Fruit fly (Drosophila melanogaster) whole organism, embryonic: ENCODE measurements around the gene HipHop.

Source experiments
- Antp ChIP-seq: fragments of 200-800 bp; sonication (Bioruptor generic); optimal IDR thresholded peaks from 3 replicates; lab custom pipeline; 2016; ENCODE audit warnings: missing biosample characterization, missing genetic modification characterization
- Bteb2 ChIP-seq: fragments of 200-800 bp; sonication (Bioruptor generic); optimal IDR thresholded peaks from 2 replicates; lab custom pipeline; 2016; ENCODE audit warnings: missing biosample characterization, missing genetic modification characterization
- CG10979 ChIP-seq: fragments of 200-800 bp; sonication (Bioruptor generic); optimal IDR thresholded peaks from 2 replicates; lab custom pipeline; 2018; ENCODE audit warnings: missing biosample characterization, mild to moderate bottlenecking, missing genetic modification characterization, moderate library complexity
- CG12659 ChIP-seq: fragments of 200-800 bp; sonication (Bioruptor generic); optimal IDR thresholded peaks from 3 replicates; lab custom pipeline; 2017; ENCODE audit warnings: mild to moderate bottlenecking, missing biosample characterization, missing genetic modification reagents, missing genetic modification characterization
- CG12942 ChIP-seq: fragments of 200-800 bp; sonication (Bioruptor generic); optimal IDR thresholded peaks from 3 replicates; lab custom pipeline; 2016; ENCODE audit warnings: missing biosample characterization, missing genetic modification characterization
- CG15696 ChIP-seq: fragments of 200-800 bp; sonication (Bioruptor generic); optimal IDR thresholded peaks from 2 replicates; lab custom pipeline; 2019; ENCODE audit warnings: missing biosample characterization, mild to moderate bottlenecking, missing genetic modification characterization, moderate library complexity
- CG16813 ChIP-seq: fragments of 200-800 bp; sonication (Bioruptor generic); IDR thresholded peaks from 3 replicates; pipeline ENCODE4 v1.3.6; 2022; ENCODE audit warnings: missing biosample characterization, missing genetic modification characterization; ENCODE audit not compliant: partially characterized antibody
- CG17568 ChIP-seq: fragments of 200-800 bp; sonication (Bioruptor generic); optimal IDR thresholded peaks from 2 replicates; lab custom pipeline; 2018; ENCODE audit warnings: missing biosample characterization, mild to moderate bottlenecking, missing genetic modification characterization, moderate library complexity
- CG18262 ChIP-seq: fragments of 200-800 bp; optimal IDR thresholded peaks from 3 replicates; lab custom pipeline; 2019; ENCODE audit warnings: missing biosample characterization, mild to moderate bottlenecking, missing genetic modification characterization, moderate library complexity
- CG2712 ChIP-seq: fragments of 200-800 bp; optimal IDR thresholded peaks from 3 replicates; lab custom pipeline; 2019; ENCODE audit warnings: missing biosample characterization, mild to moderate bottlenecking, missing genetic modification characterization, moderate library complexity
- CG5245 ChIP-seq: fragments of 200-800 bp; sonication (Bioruptor generic); optimal IDR thresholded peaks from 3 replicates; lab custom pipeline; 2016; ENCODE audit warnings: missing biosample characterization, missing genetic modification characterization
- CG6813 ChIP-seq: fragments of 200-800 bp; sonication (Bioruptor generic); optimal IDR thresholded peaks from 2 replicates; lab custom pipeline; 2017; ENCODE audit warnings: missing biosample characterization, missing genetic modification characterization, mild to moderate bottlenecking, moderate library complexity, missing genetic modification reagents
- CG7372 ChIP-seq: fragments of 200-800 bp; sonication (Bioruptor generic); IDR thresholded peaks from 2 replicates; pipeline ENCODE4 v1.3.6; 2022; ENCODE audit warnings: missing biosample characterization, missing genetic modification characterization
- CG8281 ChIP-seq: fragments of 200-800 bp; sonication (Bioruptor generic); optimal IDR thresholded peaks from 2 replicates; lab custom pipeline; 2018; ENCODE audit warnings: missing biosample characterization, mild to moderate bottlenecking, missing genetic modification characterization, moderate library complexity
- CG9727 ChIP-seq: fragments of 200-800 bp; sonication (Bioruptor generic); optimal IDR thresholded peaks from 3 replicates; lab custom pipeline; 2017; ENCODE audit warnings: missing biosample characterization, mild to moderate bottlenecking, missing genetic modification characterization
- Dip2 ChIP-seq: fragments of 200-800 bp; sonication (Bioruptor generic); IDR thresholded peaks from 2 replicates; pipeline ENCODE4 v1.3.6; 2022; ENCODE audit warnings: missing biosample characterization, missing genetic modification characterization
- Doc2 ChIP-seq: fragments of 200-800 bp; sonication (Bioruptor generic); IDR thresholded peaks from 2 replicates; pipeline ENCODE4 v1.3.6; 2022; ENCODE audit warnings: missing biosample characterization, missing genetic modification characterization
- Fer1 ChIP-seq: fragments of 200-800 bp; sonication (Bioruptor generic); optimal IDR thresholded peaks from 2 replicates; lab custom pipeline; 2017; ENCODE audit warnings: missing biosample characterization, mild to moderate bottlenecking, missing genetic modification characterization
- Gsc ChIP-seq: fragments of 200-800 bp; sonication (Bioruptor generic); IDR thresholded peaks from 2 replicates; pipeline ENCODE4 v1.3.6; 2022; ENCODE audit warnings: missing biosample characterization, missing genetic modification characterization
- H15 ChIP-seq: fragments of 200-800 bp; sonication (Bioruptor generic); IDR thresholded peaks from 3 replicates; pipeline ENCODE4 v1.3.6; 2022; ENCODE audit warnings: missing biosample characterization, missing genetic modification characterization
- MESR4 ChIP-seq: fragments of 200-800 bp; sonication (Bioruptor generic); optimal IDR thresholded peaks from 2 replicates; lab custom pipeline; 2018; ENCODE audit warnings: missing biosample characterization, mild to moderate bottlenecking, missing genetic modification characterization, moderate library complexity
- Meics ChIP-seq: fragments of 200-800 bp; sonication (Bioruptor generic); optimal IDR thresholded peaks from 2 replicates; lab custom pipeline; 2017; ENCODE audit warnings: missing biosample characterization, mild to moderate bottlenecking, missing genetic modification characterization
- NC2β ChIP-seq: fragments of 200-800 bp; sonication (Bioruptor generic); optimal IDR thresholded peaks from 2 replicates; lab custom pipeline; 2016; ENCODE audit warnings: missing biosample characterization, missing genetic modification characterization
- Oli ChIP-seq: fragments of 200-800 bp; sonication (Bioruptor generic); optimal IDR thresholded peaks from 2 replicates; lab custom pipeline; 2018; ENCODE audit warnings: missing biosample characterization, mild to moderate bottlenecking, missing genetic modification characterization, moderate library complexity
- Pdp1 ChIP-seq, 2 experiments: fragments of 200-800 bp; sonication (Bioruptor generic); optimal IDR thresholded peaks; 3 replicates each; lab custom pipeline; 2016; ENCODE audit warnings: missing biosample characterization in 2 of 2, missing genetic modification characterization in 2 of 2, mild to moderate bottlenecking in 1 of 2, moderate library complexity in 1 of 2
- Rfx ChIP-seq: fragments of 200-800 bp; sonication (Bioruptor generic); IDR thresholded peaks from 2 replicates; pipeline ENCODE4 v1.3.6; 2022; ENCODE audit warnings: missing biosample characterization, missing genetic modification characterization
- Sry-δ ChIP-seq: fragments of 200-800 bp; sonication (Bioruptor generic); optimal IDR thresholded peaks from 2 replicates; lab custom pipeline; 2016; ENCODE audit warnings: missing biosample characterization, missing genetic modification characterization
- Stat92E ChIP-seq, 3 experiments: fragments of >200 bp in 2 of 3; fragments of 200-800 bp in 1 of 3; sonication (Bioruptor generic) in 1 of 3; optimal IDR thresholded peaks; 2 replicates each; lab custom pipeline; 2017 to 2019; ENCODE audit warnings: missing biosample characterization in 3 of 3, missing genetic modification characterization in 3 of 3, mild to moderate bottlenecking in 1 of 3, moderate library complexity in 1 of 3
- Usf ChIP-seq: fragments of 200-800 bp; sonication (Bioruptor generic); optimal IDR thresholded peaks from 2 replicates; lab custom pipeline; 2017; ENCODE audit warnings: missing genotype, missing biosample characterization, missing genetic modification characterization
- abd-A ChIP-seq: fragments of 200-800 bp; sonication (Bioruptor generic); optimal IDR thresholded peaks from 3 replicates; lab custom pipeline; 2019; ENCODE audit warnings: missing biosample characterization, mild to moderate bottlenecking, missing genetic modification characterization, moderate library complexity
- ase ChIP-seq: fragments of 200-800 bp; sonication (Bioruptor generic); IDR thresholded peaks from 3 replicates; pipeline ENCODE4 v1.3.6; 2022; ENCODE audit warnings: missing biosample characterization, missing genetic modification characterization
- ash1 ChIP-seq: fragments of 200-800 bp; sonication (Bioruptor generic); optimal IDR thresholded peaks from 2 replicates; lab custom pipeline; 2018; ENCODE audit warnings: missing biosample characterization, mild to moderate bottlenecking, missing genetic modification characterization
- cato ChIP-seq: fragments of 200-800 bp; sonication (Bioruptor generic); optimal IDR thresholded peaks from 2 replicates; lab custom pipeline; 2016; ENCODE audit warnings: missing biosample characterization, missing genetic modification characterization, borderline replicate concordance
- ems ChIP-seq: fragments of 200-800 bp; sonication (Bioruptor generic); optimal IDR thresholded peaks from 3 replicates; lab custom pipeline; 2016; ENCODE audit warnings: missing biosample characterization, missing genetic modification characterization
- fu2 ChIP-seq: fragments of 200-800 bp; sonication (Bioruptor generic); optimal IDR thresholded peaks from 2 replicates; lab custom pipeline; 2016; ENCODE audit warnings: missing biosample characterization, missing genetic modification characterization
- gfzf ChIP-seq: fragments of 200-800 bp; sonication (Bioruptor generic); optimal IDR thresholded peaks from 2 replicates; lab custom pipeline; 2016; ENCODE audit warnings: missing biosample characterization, mild to moderate bottlenecking, missing genetic modification characterization, moderate library complexity
- jumu ChIP-seq: fragments of 200-800 bp; sonication (Bioruptor generic); optimal IDR thresholded peaks from 3 replicates; lab custom pipeline; 2016; ENCODE audit warnings: missing biosample characterization, missing genetic modification characterization
- lab ChIP-seq: fragments of 200-800 bp; sonication (Bioruptor generic); optimal IDR thresholded peaks from 3 replicates; lab custom pipeline; 2017; ENCODE audit warnings: missing biosample characterization, missing genetic modification characterization, mild to moderate bottlenecking, moderate library complexity, missing genetic modification reagents
- mirr ChIP-seq: fragments of 200-800 bp; sonication (Bioruptor generic); optimal IDR thresholded peaks from 3 replicates; lab custom pipeline; 2018; ENCODE audit warnings: missing biosample characterization, mild to moderate bottlenecking, missing genetic modification characterization
- nerfin-1 ChIP-seq: fragments of 200-800 bp; sonication (Bioruptor generic); optimal IDR thresholded peaks from 3 replicates; lab custom pipeline; 2019; ENCODE audit warnings: missing biosample characterization, mild to moderate bottlenecking, missing genetic modification characterization, moderate library complexity
- odd ChIP-seq: fragments of 200-800 bp; sonication (Bioruptor generic); optimal IDR thresholded peaks from 2 replicates; lab custom pipeline; 2017; ENCODE audit warnings: missing biosample characterization, mild to moderate bottlenecking, missing genetic modification characterization
- onecut ChIP-seq: fragments of 200-800 bp; sonication (Bioruptor generic); IDR thresholded peaks from 2 replicates; pipeline ENCODE4 v1.3.6; 2022; ENCODE audit warnings: missing biosample characterization, missing genetic modification characterization
- rib ChIP-seq: fragments of 200-800 bp; sonication (Bioruptor generic); IDR thresholded peaks from 2 replicates; pipeline ENCODE4 v1.3.6; 2022; ENCODE audit warnings: missing biosample characterization, missing genetic modification characterization
- ro ChIP-seq: fragments of 200-800 bp; sonication (Bioruptor generic); IDR thresholded peaks from 2 replicates; pipeline ENCODE4 v1.3.6; 2022; ENCODE audit warnings: missing biosample characterization, missing genetic modification characterization
- shn ChIP-seq: fragments of 200-800 bp; sonication (Bioruptor generic); optimal IDR thresholded peaks from 3 replicates; lab custom pipeline; 2016; ENCODE audit warnings: missing biosample characterization, missing genetic modification characterization
- tin ChIP-seq: fragments of 200-800 bp; sonication (Bioruptor generic); optimal IDR thresholded peaks from 3 replicates; lab custom pipeline; 2016; ENCODE audit warnings: missing biosample characterization, missing genetic modification characterization
- tna ChIP-seq: fragments of 200-800 bp; sonication (Bioruptor generic); IDR thresholded peaks from 2 replicates; pipeline ENCODE4 v1.3.6; 2022; ENCODE audit warnings: missing biosample characterization, missing genetic modification characterization; ENCODE audit not compliant: partially characterized antibody
- twi ChIP-seq: fragments of 200-800 bp; optimal IDR thresholded peaks from 2 replicates; lab custom pipeline; 2019; ENCODE audit warnings: missing biosample characterization, mild to moderate bottlenecking, missing genetic modification characterization, moderate library complexity
- vfl ChIP-seq: fragments of 200-800 bp; sonication (Bioruptor generic); optimal IDR thresholded peaks from 2 replicates; lab custom pipeline; 2016; ENCODE audit warnings: missing biosample characterization, missing genetic modification characterization

HipHop gene

DNA sequence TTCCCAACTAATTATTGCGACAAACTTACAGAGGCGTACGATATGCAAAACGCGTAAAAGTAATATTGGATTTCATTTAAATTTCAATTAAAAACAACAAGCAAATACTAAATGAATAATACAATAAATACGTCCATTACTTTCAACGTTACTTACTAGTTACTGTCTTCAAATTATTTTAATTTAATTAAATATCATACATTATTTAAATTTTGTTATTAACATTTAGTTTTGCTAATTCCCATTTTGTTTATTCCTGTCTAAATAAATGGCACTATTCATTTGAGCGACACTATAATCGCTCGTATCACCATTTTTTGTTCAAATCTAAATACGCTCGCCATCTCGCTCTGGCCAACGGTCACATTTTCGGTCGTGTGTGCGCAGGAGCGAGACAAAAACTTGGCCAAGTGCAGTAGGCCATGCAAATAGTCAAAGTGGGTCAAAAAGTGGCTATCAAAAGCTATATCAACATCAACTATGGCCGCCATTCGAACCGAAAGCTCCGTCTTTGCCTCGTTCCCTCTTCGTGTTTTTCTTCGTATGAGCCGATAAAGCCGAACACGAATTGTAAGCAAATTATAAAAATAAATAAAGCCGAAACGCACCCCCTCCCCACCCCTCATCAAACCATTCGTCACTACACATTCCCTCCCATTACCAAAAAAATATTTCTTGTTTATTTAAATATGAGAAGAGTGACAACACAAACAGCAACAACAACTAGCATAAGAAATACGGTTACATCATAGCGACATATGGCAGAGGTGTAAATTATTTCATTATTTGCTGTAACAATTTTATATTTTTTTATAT is 31.6 kb upstream of the HipHop start (continued):
- TF ChIP-seq CG12942 (GFP tag; lab: Kevin White, UChicago) (peak; percentile 10), jumu (GFP tag; lab: Kevin White, UChicago) (no peak), Sry-δ (GFP tag; lab: Kevin White, UChicago) (no peak), Gsc (GFP tag; lab: Robert Waterston, UW) (no peak), CG10979 (tag; lab: Kevin White, UChicago) (no peak), MESR4 (GFP tag; lab: Kevin White, UChicago) (no peak), Doc2 (no peak), ems (GFP tag; lab: Kevin White, UChicago) (peak; percentile 13), CG17568 (GFP tag; lab: Kevin White, UChicago) (peak; percentile 62), CG5245 (GFP tag; lab: Kevin White, UChicago) (no peak), fu2 (GFP tag; lab: Kevin White, UChicago) (no peak), H15 (peak; percentile 40; the same call in 1 of the 3 replicates), ro (GFP tag; lab: Robert Waterston, UW) (no peak), rib (GFP tag; lab: Robert Waterston, UW) (peak; percentile 90), tna (GFP tag; lab: Robert Waterston, UW) (no peak), abd-A (tag; lab: Kevin White, UChicago) (peak; percentile 98), CG18262 (tag; lab: Kevin White, UChicago) (no peak), Stat92E (GFP tag; optimal IDR thresholded peaks at IDR 0.05; lab: Kevin White, UChicago) (no peak), NC2β (GFP tag; lab: Kevin White, UChicago) (no peak), nerfin-1 (tag; lab: Kevin White, UChicago) (no peak), lab (GFP tag; lab: Kevin White, UChicago) (peak; percentile 88), ash1 (no peak), Oli (peak; percentile 65), ase (GFP tag; lab: Robert Waterston, UW) (peak; percentile 41; the same call in 1 of the 3 replicates), cato (GFP tag; lab: Kevin White, UChicago) (no peak), Dip2 (GFP tag; lab: Robert Waterston, UW) (no peak), Usf (GFP tag; lab: Kevin White, UChicago) (no peak), Rfx (peak; percentile 71), odd (GFP tag; lab: Kevin White, UChicago) (peak; percentile 73), CG7372 (GFP tag; lab: Robert Waterston, UW) (no peak), CG2712 (tag; lab: Kevin White, UChicago) (no peak), CG9727 (peak; percentile 6), tin (GFP tag; lab: Kevin White, UChicago) (no peak), Meics (GFP tag; lab: Kevin White, UChicago) (peak; percentile 96), Pdp1 (GFP tag; optimal IDR thresholded peaks at IDR 0.05; lab: Kevin White, UChicago) (peak in 1 of 2 experiments; percentile 96), vfl (GFP tag; lab: Kevin White, UChicago) (peak; percentile 11), Fer1 (GFP tag; lab: Kevin White, UChicago) (peak; percentile 87), twi (no peak), CG12659 (GFP tag; lab: Kevin White, UChicago) (peak; percentile 62), CG8281 (peak; percentile 54), shn (GFP tag; lab: Kevin White, UChicago) (peak; percentile 11), Antp (no peak), onecut (GFP tag; lab: Robert Waterston, UW) (peak; percentile 50; the same call in 1 of the 2 replicates), Bteb2 (peak; percentile 36), CG15696 (tag; lab: Kevin White, UChicago) (peak; percentile 6), CG16813 (GFP tag; lab: Robert Waterston, UW) (no peak), CG6813 (GFP tag; lab: Kevin White, UChicago) (peak; percentile 54), mirr (GFP tag; lab: Kevin White, UChicago) (peak; percentile 97), gfzf (no peak)
